Worm (Caenorhabditis elegans): ENCODE data around the gene mmaa-1.

mmaa-1 gene

ce11 chrII:7112780-7113179 is 11.8 kb upstream of the mmaa-1 start, which contains the start of gene F10E7.6:
Gene F10E7.6, plus strand, starts transcription at chrII:7113080.
- no peak for TF ChIP-seq him-1 (tag; optimal IDR thresholded peaks at IDR 0.05)
- TF ChIP-seq W03F9.2 (tag; optimal IDR thresholded peaks at IDR 0.05) = no peak
- TF ChIP-seq dao-5 (tag; optimal IDR thresholded peaks at IDR 0.05) = no peak

ce11 chrII:7111657-7112049 is 10.7 kb upstream of the mmaa-1 start, which contains the start of gene F10E7.5:
Gene F10E7.5, plus strand, starts transcription at chrII:7111978.
- TF ChIP-seq dao-5 (tag; optimal IDR thresholded peaks at IDR 0.05) = no peak
- TF ChIP-seq him-1 (tag; optimal IDR thresholded peaks at IDR 0.05) = peak; percentile 51

- TF ChIP-seq dao-5 (tag; optimal IDR thresholded peaks at IDR 0.05) = no peak
- no peak for TF ChIP-seq W03F9.2 (tag; optimal IDR thresholded peaks at IDR 0.05)
- no peak for TF ChIP-seq him-1 (tag; optimal IDR thresholded peaks at IDR 0.05)
Measured at ce11 chrII:7111012-7111656, 10.2 kb upstream of the mmaa-1 start.

- TF ChIP-seq dao-5 (tag; optimal IDR thresholded peaks at IDR 0.05) (no peak), W03F9.2 (tag; optimal IDR thresholded peaks at IDR 0.05) (no peak), him-1 (tag; optimal IDR thresholded peaks at IDR 0.05) (no peak)
Measured at ce11 chrII:7109956-7110355, 9.0 kb upstream of the mmaa-1 start, which contains the start of gene F10E7.9. Gene F10E7.9, minus strand, starts transcription at chrII:7110056.

ce11 chrII:7106313-7106712 is 5.3 kb upstream of the mmaa-1 start:
- no peak for TF ChIP-seq dao-5 (tag; optimal IDR thresholded peaks at IDR 0.05)
- TF ChIP-seq him-1 (tag; optimal IDR thresholded peaks at IDR 0.05) = no peak
- TF ChIP-seq W03F9.2 (tag; optimal IDR thresholded peaks at IDR 0.05) = no peak

- TF ChIP-seq him-1 (tag; optimal IDR thresholded peaks at IDR 0.05) = peak; percentile 37
- peak; percentile 86 for TF ChIP-seq W03F9.2 (tag; optimal IDR thresholded peaks at IDR 0.05)
- no peak for TF ChIP-seq dao-5 (tag; optimal IDR thresholded peaks at IDR 0.05)
Measured at ce11 chrII:7104794-7105613, 4.0 kb upstream of the mmaa-1 start, which contains the start of the genes farl-11 and rpl-33. Gene farl-11, minus strand, starts transcription at chrII:7105035. Gene rpl-33, plus strand, starts transcription at chrII:7105563.

- no peak for TF ChIP-seq him-1 (tag; optimal IDR thresholded peaks at IDR 0.05)
- no peak for TF ChIP-seq W03F9.2 (tag; optimal IDR thresholded peaks at IDR 0.05)
- no peak for TF ChIP-seq dao-5 (tag; optimal IDR thresholded peaks at IDR 0.05)
Measured at ce11 chrII:7103111-7103510, 2.1 kb upstream of the mmaa-1 start.

- TF ChIP-seq dao-5 (tag; optimal IDR thresholded peaks at IDR 0.05) (no peak), W03F9.2 (tag; optimal IDR thresholded peaks at IDR 0.05) (no peak), him-1 (tag; optimal IDR thresholded peaks at IDR 0.05) (no peak)
Measured at ce11 chrII:7102288-7102687, 1.3 kb upstream of the mmaa-1 start.

ce11 chrII:7099231-7099630 is 1.7 kb downstream of the mmaa-1 start:
- TF ChIP-seq W03F9.2 (tag; optimal IDR thresholded peaks at IDR 0.05) (no peak), him-1 (tag; optimal IDR thresholded peaks at IDR 0.05) (no peak), dao-5 (tag; optimal IDR thresholded peaks at IDR 0.05) (no peak)

ce11 chrII:7098578-7098977 is 2.4 kb downstream of the mmaa-1 start, which contains the start of gene mct-5:
Gene mct-5, minus strand, starts transcription at chrII:7098593.
- no peak for TF ChIP-seq dao-5 (tag; optimal IDR thresholded peaks at IDR 0.05)
- TF ChIP-seq W03F9.2 (tag; optimal IDR thresholded peaks at IDR 0.05) = no peak
- no peak for TF ChIP-seq him-1 (tag; optimal IDR thresholded peaks at IDR 0.05)

ce11 chrII:7095970-7096369 is 5.0 kb downstream of the mmaa-1 start:
- TF ChIP-seq him-1 (tag; optimal IDR thresholded peaks at IDR 0.05) = no peak
- TF ChIP-seq dao-5 (tag; optimal IDR thresholded peaks at IDR 0.05) = no peak

- no peak for TF ChIP-seq dao-5 (tag; optimal IDR thresholded peaks at IDR 0.05)
- no peak for TF ChIP-seq him-1 (tag; optimal IDR thresholded peaks at IDR 0.05)
- TF ChIP-seq W03F9.2 (tag; optimal IDR thresholded peaks at IDR 0.05) = no peak
Measured at ce11 chrII:7093339-7093821, 7.6 kb downstream of the mmaa-1 start, which contains the start of gene T02G5.3. Gene T02G5.3, plus strand, starts transcription at chrII:7093389.

- no peak for TF ChIP-seq him-1 (tag; optimal IDR thresholded peaks at IDR 0.05)
- no peak for TF ChIP-seq dao-5 (tag; optimal IDR thresholded peaks at IDR 0.05)
- no peak for TF ChIP-seq W03F9.2 (tag; optimal IDR thresholded peaks at IDR 0.05)
Measured at ce11 chrII:7090852-7091251, 10.1 kb downstream of the mmaa-1 start.

- TF ChIP-seq dao-5 (tag; optimal IDR thresholded peaks at IDR 0.05) = no peak
- TF ChIP-seq him-1 (tag; optimal IDR thresholded peaks at IDR 0.05) = no peak
Measured at ce11 chrII:7090085-7090484, 10.9 kb downstream of the mmaa-1 start.

Measured in whole organism, L4/young adult.